Fruit fly (Drosophila melanogaster): ENCODE data around the gene CG17169.

dm6 chrX:23084372-23084771 is at the start of gene CG17169:
- TF ChIP-seq CTCF (optimal IDR thresholded peaks at IDR 0.05) = no peak
- TF ChIP-seq CG8478 (optimal IDR thresholded peaks at IDR 0.05) = no peak

All from S2 (cell line).